Fruit fly (Drosophila melanogaster): ENCODE data around the gene Pdp1.

DNA sequence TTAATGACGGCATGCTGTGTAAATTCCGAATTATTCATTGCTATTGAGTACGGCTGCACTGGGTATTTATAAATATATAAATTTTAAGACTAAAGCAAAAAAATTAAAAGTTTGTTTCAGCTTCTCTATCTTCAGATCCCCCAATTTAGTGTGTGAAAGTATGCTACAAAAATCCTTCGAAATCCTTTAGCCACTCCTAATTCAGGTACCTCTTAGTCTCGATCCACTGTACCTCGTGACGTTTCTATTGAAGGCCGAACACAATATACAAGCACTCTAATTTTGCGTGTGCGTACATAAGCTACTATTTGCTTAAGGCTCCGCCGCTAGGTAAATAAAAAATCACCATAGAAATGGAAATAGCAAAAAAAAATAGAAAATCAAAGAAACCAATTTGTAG is 611 bp downstream of the Pdp1 start:
- no peak for TF ChIP-seq CG11617 (GFP tag; optimal IDR thresholded peaks at IDR 0.05)
- TF ChIP-seq CG33017 (tag; optimal IDR thresholded peaks at IDR 0.05): no peak
- TF ChIP-seq CG5204 (GFP tag; optimal IDR thresholded peaks at IDR 0.05): no peak
- no peak for TF ChIP-seq Clk (GFP tag; optimal IDR thresholded peaks at IDR 0.05)
- no peak for TF ChIP-seq CG1620 (GFP tag; optimal IDR thresholded peaks at IDR 0.05)
- no peak for TF ChIP-seq Mnt (GFP tag; optimal IDR thresholded peaks at IDR 0.05)

Data from whole organism, adult.